Worm (Caenorhabditis elegans): ENCODE measurements around the gene Y48A6B.7.

Y48A6B.7 gene

DNA sequence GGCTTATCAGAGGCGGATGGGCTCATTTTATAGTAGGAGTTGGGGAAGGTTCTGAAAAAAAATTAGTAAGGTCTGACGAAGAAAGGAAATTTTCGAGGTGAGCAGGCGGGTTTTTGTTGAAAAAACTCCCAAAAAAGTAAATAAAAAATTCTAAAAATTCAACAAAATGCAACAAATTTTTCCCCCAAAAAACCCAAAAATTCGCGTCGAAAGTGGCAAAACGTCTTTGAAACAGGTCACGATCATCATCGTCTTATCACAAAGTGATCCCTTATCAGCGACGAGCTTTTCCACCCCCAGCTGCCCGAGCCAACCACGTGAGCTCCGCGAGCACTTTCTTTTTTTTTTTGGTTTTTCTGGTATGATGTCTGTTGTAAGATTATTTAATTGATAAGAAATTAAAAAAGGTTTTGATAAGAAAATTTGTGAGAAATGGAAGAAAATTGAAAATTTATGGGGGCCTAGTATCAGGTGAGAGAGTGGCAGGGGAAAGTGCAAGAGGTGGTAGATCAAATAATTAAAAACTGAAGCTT lies at the start of gene Y48A6B.7:
TSS of gene Y48A6B.7 (minus strand) at position 51 of the 533 bp plus-strand sequence.
- no peak for TF ChIP-seq pha-4 (tag; optimal IDR thresholded peaks at IDR 0.05)
- TF ChIP-seq unc-39 (tag; optimal IDR thresholded peaks at IDR 0.05), result no peak
- TF ChIP-seq snpc-4 (tag; optimal IDR thresholded peaks at IDR 0.05), result no peak
- no peak for TF ChIP-seq bed-3 (GFP tag; optimal IDR thresholded peaks at IDR 0.05)
- TF ChIP-seq ceh-39 (tag; optimal IDR thresholded peaks at IDR 0.05), result no peak
- no peak for TF ChIP-seq elt-1 (tag; optimal IDR thresholded peaks at IDR 0.05; ENCODE audit: borderline replicate concordance, insufficient read depth)
- no peak for TF ChIP-seq nhr-237 (tag; optimal IDR thresholded peaks at IDR 0.05)
- no peak for TF ChIP-seq mab-5 (tag; optimal IDR thresholded peaks at IDR 0.05)
- TF ChIP-seq ztf-11 (tag; optimal IDR thresholded peaks at IDR 0.05), result no peak
- TF ChIP-seq zip-8 (tag; optimal IDR thresholded peaks at IDR 0.05), result no peak

DNA sequence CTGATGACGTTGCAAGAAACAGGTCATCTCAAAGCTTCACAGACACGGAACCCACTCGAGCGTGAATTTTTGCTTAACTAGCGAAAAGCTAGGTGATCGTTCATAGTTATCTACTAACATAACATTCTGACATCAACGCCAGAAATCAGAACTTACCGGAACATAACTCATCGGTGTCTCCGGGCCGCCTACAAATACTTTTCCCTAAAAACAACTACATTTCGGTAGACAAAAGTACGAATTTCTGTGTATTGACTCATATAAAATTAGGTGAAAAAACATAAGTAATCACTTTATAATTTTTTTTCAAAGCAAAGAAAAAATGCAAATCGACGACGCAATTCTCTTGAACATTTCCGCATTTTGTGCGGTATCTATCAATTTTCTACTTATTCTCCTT lies 47.8 kb upstream of the Y48A6B.7 start, which contains the start of gene str-261:
TSS of gene str-261 (plus strand) at position 301 of the 400 bp plus-strand sequence.
- no peak for TF ChIP-seq ham-2 (GFP tag; optimal IDR thresholded peaks at IDR 0.05)
- TF ChIP-seq ceh-83 (GFP tag; optimal IDR thresholded peaks at IDR 0.05), result no peak
- no peak for TF ChIP-seq ztf-11 (tag; optimal IDR thresholded peaks at IDR 0.05)
- no peak for TF ChIP-seq drap-1 (GFP tag; optimal IDR thresholded peaks at IDR 0.05)
- no peak for TF ChIP-seq hlh-1 (tag; optimal IDR thresholded peaks at IDR 0.05)
- TF ChIP-seq nhr-76 (tag; optimal IDR thresholded peaks at IDR 0.05), result no peak
- no peak for TF ChIP-seq unc-62 (GFP tag; optimal IDR thresholded peaks at IDR 0.05)
- TF ChIP-seq bed-3 (GFP tag; optimal IDR thresholded peaks at IDR 0.05), result no peak
- TF ChIP-seq mls-2 (tag; optimal IDR thresholded peaks at IDR 0.05), result no peak
- TF ChIP-seq tbx-8 (GFP tag; optimal IDR thresholded peaks at IDR 0.05), result no peak
- no peak for TF ChIP-seq nhr-2 (tag; optimal IDR thresholded peaks at IDR 0.05)
- TF ChIP-seq nhr-12 (tag; optimal IDR thresholded peaks at IDR 0.05), result no peak
- no peak for TF ChIP-seq nhr-28 (tag; optimal IDR thresholded peaks at IDR 0.05)
- no peak for TF ChIP-seq cnd-1 (tag; optimal IDR thresholded peaks at IDR 0.05)
- TF ChIP-seq zip-8 (tag; optimal IDR thresholded peaks at IDR 0.05), result no peak
- TF ChIP-seq flh-1 (GFP tag; optimal IDR thresholded peaks at IDR 0.05), result no peak
- TF ChIP-seq mab-5 (tag; optimal IDR thresholded peaks at IDR 0.05), result no peak
- TF ChIP-seq sem-2 (GFP tag; optimal IDR thresholded peaks at IDR 0.05), result no peak

DNA sequence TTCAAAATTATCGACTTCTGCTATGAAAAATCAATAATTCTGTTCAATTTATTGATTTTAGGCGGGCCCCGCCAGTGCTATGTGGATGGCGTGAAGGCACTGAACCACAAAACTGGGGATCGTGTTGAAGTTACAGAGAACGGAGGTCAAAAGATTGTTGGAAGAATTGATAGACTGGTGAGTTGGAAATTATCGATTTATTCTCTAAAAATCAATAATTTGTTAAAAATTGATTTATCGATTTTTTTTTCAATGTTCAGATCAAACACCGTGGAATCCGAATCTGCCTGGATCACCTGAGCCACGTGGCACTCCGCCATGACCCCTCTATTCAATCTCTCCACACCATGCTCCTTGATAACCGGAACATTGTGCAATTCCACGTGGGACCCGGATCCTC lies 43.8 kb upstream of the Y48A6B.7 start:
- TF ChIP-seq ztf-11 (tag; optimal IDR thresholded peaks at IDR 0.05) (no peak), lin-13 (tag; optimal IDR thresholded peaks at IDR 0.05) (no peak), nhr-2 (tag; optimal IDR thresholded peaks at IDR 0.05) (no peak), ceh-83 (GFP tag; optimal IDR thresholded peaks at IDR 0.05) (no peak), pha-4 (tag; optimal IDR thresholded peaks at IDR 0.05) (no peak), drap-1 (GFP tag; optimal IDR thresholded peaks at IDR 0.05) (no peak), mep-1 (tag; optimal IDR thresholded peaks at IDR 0.05) (no peak), elt-1 (tag; optimal IDR thresholded peaks at IDR 0.05; ENCODE audit: borderline replicate concordance, insufficient read depth) (no peak), M03D4.4 (tag; optimal IDR thresholded peaks at IDR 0.05) (no peak), cnd-1 (tag; optimal IDR thresholded peaks at IDR 0.05) (no peak), elt-3 (tag; optimal IDR thresholded peaks at IDR 0.05) (no peak), sem-2 (GFP tag; optimal IDR thresholded peaks at IDR 0.05) (no peak), unc-120 (tag; optimal IDR thresholded peaks at IDR 0.05; ENCODE audit: poor library complexity, severe bottlenecking) (no peak), lsy-2 (tag; optimal IDR thresholded peaks at IDR 0.05) (no peak), lin-32 (GFP tag; optimal IDR thresholded peaks at IDR 0.05) (no peak)

DNA sequence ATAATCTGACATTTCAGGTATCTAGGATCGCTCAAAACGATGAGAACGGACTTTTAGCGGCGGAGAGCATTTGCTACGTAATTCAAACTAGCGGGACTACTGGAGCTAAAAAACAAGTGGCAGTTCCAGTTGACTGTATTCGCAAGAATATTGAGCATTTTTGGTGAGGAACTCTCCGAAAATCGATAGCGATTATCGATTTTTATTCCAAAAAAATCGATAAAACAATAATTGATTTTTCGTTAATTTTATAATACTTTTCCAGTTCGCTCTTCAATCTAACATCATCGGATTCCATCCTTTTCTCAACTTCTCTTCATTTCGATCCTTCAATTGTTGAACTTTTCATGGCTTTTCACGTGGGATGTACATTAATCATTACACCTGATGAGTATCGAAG lies 42.9 kb upstream of the Y48A6B.7 start:
- TF ChIP-seq zip-8 (tag; optimal IDR thresholded peaks at IDR 0.05) (no peak), unc-120 (tag; optimal IDR thresholded peaks at IDR 0.05; ENCODE audit: poor library complexity, severe bottlenecking) (no peak), unc-62 (GFP tag; optimal IDR thresholded peaks at IDR 0.05) (no peak), blmp-1 (tag; optimal IDR thresholded peaks at IDR 0.05) (no peak), lin-13 (tag; optimal IDR thresholded peaks at IDR 0.05) (no peak), mep-1 (tag; optimal IDR thresholded peaks at IDR 0.05) (no peak), nhr-2 (tag; optimal IDR thresholded peaks at IDR 0.05) (no peak), bed-3 (GFP tag; optimal IDR thresholded peaks at IDR 0.05) (no peak), nhr-28 (tag; optimal IDR thresholded peaks at IDR 0.05) (no peak), ceh-39 (tag; optimal IDR thresholded peaks at IDR 0.05) (no peak), nhr-12 (tag; optimal IDR thresholded peaks at IDR 0.05) (no peak), ham-2 (GFP tag; optimal IDR thresholded peaks at IDR 0.05) (no peak), ztf-11 (tag; optimal IDR thresholded peaks at IDR 0.05) (no peak), nhr-237 (tag; optimal IDR thresholded peaks at IDR 0.05) (no peak), sem-2 (GFP tag; optimal IDR thresholded peaks at IDR 0.05) (no peak), nhr-76 (tag; optimal IDR thresholded peaks at IDR 0.05) (no peak)

Data from whole organism, mixed stage, embryonic.